Fruit fly (Drosophila melanogaster): ENCODE measurements around the gene Akt.

DNA sequence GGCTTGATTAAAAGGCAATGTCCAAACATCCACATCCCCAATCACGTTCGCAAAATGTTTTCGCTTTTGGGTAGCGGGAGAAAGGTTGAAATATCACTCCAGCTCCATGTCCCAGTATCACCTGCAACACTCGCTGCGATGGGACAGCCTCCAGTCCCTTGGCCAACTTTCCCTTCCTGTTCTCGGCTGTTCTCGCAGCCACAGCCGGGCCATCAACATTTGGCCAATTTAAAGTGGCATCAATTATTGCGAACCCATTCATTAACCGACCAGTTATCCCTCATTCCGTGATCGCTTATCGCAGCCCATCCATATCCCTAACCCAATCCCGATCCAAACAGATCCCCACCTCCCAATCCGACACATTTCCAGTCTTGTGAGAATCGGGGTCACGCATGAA lies 14.1 kb downstream of the Akt start:
- TF ChIP-seq CTCF (optimal IDR thresholded peaks at IDR 0.05) (no peak), CG8478 (optimal IDR thresholded peaks at IDR 0.05) (no peak)

All from S2 (cell line).